Worm (Caenorhabditis elegans): ENCODE measurements around the gene twk-40.

The twk-40 gene

DNA sequence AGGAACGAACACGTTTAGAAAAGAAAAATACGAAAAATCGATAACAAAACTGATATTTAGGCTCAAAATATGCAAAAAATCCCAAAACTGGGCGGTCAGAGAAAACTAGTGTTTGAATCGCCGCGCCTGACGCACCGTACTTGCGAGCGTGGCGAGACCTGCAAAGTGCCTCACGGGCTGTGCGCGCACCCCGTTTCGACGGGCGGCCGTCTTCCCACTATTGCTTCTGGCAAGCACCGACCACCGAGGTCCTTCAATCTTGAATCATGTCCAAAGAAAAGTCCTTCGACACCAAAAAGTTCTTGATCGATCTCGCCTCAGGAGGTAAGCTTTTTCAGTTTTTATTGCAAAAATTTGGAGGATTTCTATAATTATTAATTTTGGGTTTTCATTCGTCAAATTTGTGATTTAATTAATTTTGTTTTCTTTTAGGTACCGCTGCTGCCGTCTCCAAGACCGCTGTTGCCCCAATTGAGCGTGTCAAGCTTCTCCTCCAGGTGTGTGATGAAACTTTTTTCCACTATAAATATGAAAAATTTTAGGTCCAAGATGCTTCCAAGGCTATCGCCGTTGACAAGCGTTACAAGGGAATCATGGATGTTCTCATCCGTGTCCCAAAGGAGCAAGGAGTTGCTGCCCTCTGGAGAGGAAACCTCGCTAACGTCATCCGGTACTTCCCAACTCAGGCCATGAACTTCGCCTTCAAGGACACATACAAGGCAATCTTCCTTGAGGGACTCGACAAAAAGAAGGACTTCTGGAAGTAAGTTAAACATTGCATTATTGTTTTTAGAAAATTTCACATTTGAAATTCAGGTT, 29.1 kb downstream of the twk-40 start, which contains the start of gene ant-1.1 (continued):
- TF ChIP-seq chd-7 (tag; optimal IDR thresholded peaks at IDR 0.05) (peak; percentile 66), sea-2 (GFP tag; IDR thresholded peaks at IDR 0.05) (no peak), B0336.3 (GFP tag; IDR thresholded peaks at IDR 0.05) (peak; percentile 72; the same call in 1 of the 2 replicates), K11D2.4 (GFP tag; IDR thresholded peaks at IDR 0.05) (peak; percentile 83), egl-44 (GFP tag; IDR thresholded peaks at IDR 0.05) (no peak), Y67H2A.10 (GFP tag; conservative IDR thresholded peaks at IDR 0.05) (peak; percentile 84), ceh-100 (GFP tag; IDR thresholded peaks at IDR 0.05) (peak; percentile 74), F57A8.1 (GFP tag; optimal IDR thresholded peaks at IDR 0.05) (no peak), lin-35 (GFP tag; optimal IDR thresholded peaks at IDR 0.05) (peak; percentile 13 to 96 (median 66)), ztf-6 (GFP tag; IDR thresholded peaks at IDR 0.05) (0 out of 2 replicates have a peak, but pooled peaks have one; percentile 38), repo-1 (tag; optimal IDR thresholded peaks at IDR 0.05) (peak; percentile 61), ztf-3 (GFP tag; optimal IDR thresholded peaks at IDR 0.05) (no peak), Y53G8AR.9 (GFP tag; conservative IDR thresholded peaks at IDR 0.05) (peak; percentile 95), dpl-1 (GFP tag; optimal IDR thresholded peaks at IDR 0.05) (peak; percentile 86), ztf-25 (GFP tag; IDR thresholded peaks at IDR 0.05) (0 out of 2 replicates have a peak, but pooled peaks have one; percentile 24), K12H6.12 (tag; optimal IDR thresholded peaks at IDR 0.05) (peak; percentile 85), snpc-3.4 (tag; optimal IDR thresholded peaks at IDR 0.05) (peak; percentile 77), snpc-1.3 (tag; optimal IDR thresholded peaks at IDR 0.05; ENCODE audit: insufficient read depth) (peak; percentile 84), egrh-3 (GFP tag; IDR thresholded peaks at IDR 0.05) (peak; percentile 88)

DNA sequence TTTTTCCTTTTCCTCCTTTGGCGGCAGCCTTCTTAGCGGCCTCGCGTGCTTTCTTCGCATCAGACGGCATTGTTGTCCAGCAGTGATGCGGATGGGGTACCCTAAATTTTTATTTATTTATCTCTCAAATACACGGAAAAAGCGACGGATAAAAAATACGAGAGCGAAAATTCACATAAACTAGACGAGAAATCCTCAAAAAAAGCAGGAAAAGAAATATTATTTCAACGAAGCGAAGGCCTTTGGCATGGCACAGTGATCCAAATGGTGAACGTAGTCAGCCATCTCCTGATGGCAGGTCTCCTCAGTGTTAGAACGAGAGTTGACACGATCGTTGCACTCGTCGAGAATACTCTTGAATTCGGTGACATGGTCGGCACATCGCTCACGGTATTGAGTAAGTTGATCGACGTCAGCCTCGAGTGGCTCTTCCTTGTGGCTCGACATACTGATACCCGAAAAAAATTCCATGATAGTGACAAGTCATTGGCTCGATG, 30.1 kb downstream of the twk-40 start, which contains the start of the genes abcf-2 and T27E9.2:
TSS of gene abcf-2 (minus strand) at position 101 of the 497 bp plus-strand sequence.
TSS of gene T27E9.2 (minus strand) at position 447 of the 497 bp plus-strand sequence.
- TF ChIP-seq hmg-1.2 (GFP tag; IDR thresholded peaks at IDR 0.05) (0 out of 2 replicates have a peak, but pooled peaks have one; percentile 6), cebp-1 (GFP tag; IDR thresholded peaks at IDR 0.05) (no peak), cebp-1 (tag; optimal IDR thresholded peaks at IDR 0.05) (peak; percentile 29), ceh-58 (GFP tag; IDR thresholded peaks at IDR 0.05) (no peak), lag-1 (GFP tag; IDR thresholded peaks at IDR 0.05) (no peak), pbrm-1 (GFP tag; IDR thresholded peaks at IDR 0.05) (0 out of 2 replicates have a peak, but pooled peaks have one; percentile 31), K12H6.12 (tag; optimal IDR thresholded peaks at IDR 0.05) (no peak), lsl-1 (GFP tag; optimal IDR thresholded peaks at IDR 0.05) (peak; percentile 16), hsf-1 (GFP tag; IDR thresholded peaks at IDR 0.05) (0 out of 2 replicates have a peak, but pooled peaks have one; percentile 26)

DNA sequence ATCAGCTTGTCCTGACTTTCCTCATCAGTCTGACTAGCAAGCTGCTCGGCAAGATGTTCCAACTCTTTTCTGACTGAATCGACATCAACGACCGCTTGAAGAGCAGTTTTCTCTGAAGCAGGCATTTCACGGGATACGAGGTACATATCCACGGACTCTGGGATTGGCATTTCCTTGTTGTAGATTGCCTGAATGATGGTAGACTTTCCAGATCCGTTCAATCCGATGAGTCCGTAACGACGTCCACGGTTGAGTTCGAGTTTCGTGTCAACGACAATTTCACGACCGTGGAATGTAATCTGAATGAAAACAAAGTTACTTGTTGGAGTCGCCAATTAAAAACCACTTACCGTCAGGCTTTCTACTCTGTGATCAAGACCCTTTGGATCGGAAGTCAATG, 30.7 kb downstream of the twk-40 start:
- TF ChIP-seq madf-3 (GFP tag; IDR thresholded peaks at IDR 0.05) (0 out of 2 replicates have a peak, but pooled peaks have one; percentile 19), mes-4 (tag; optimal IDR thresholded peaks at IDR 0.05) (no peak)

DNA sequence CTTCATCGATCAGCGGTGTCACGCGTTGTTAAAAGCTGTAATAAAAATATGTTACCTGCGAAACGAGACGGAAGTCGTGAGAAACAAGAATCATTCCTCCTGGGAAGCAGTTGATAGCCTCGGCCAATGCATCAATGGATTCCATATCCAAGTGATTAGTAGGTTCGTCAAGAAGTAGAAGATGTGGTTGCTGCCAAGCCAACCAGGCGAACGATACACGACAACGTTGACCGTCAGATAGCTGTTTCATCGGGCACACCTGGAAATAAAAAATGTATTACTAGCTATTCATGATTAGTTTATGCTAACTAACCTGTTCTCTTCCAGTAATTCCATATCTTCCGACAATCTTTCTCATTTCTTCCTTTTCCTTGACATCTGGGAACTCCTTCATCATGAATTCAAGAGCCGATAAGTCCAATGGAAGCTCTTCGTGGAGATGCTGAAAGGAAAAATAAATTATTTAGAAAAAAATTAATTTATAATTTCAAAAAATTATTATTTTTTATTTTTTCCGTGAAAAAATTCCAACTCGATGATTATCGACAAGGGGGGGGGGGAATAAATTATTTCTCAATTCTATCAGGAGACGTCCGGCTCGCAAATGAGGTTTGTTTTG, 33.2 kb downstream of the twk-40 start, which contains the start of gene tag-164:
TSS of gene tag-164 (plus strand) at position 569 of the 619 bp plus-strand sequence.
- TF ChIP-seq T26A5.8 (tag; optimal IDR thresholded peaks at IDR 0.05) (no peak), F33H1.4 (GFP tag; IDR thresholded peaks at IDR 0.05) (no peak), D2030.7 (GFP tag; IDR thresholded peaks at IDR 0.05) (no peak), unc-62 (GFP tag; optimal IDR thresholded peaks at IDR 0.05) (no peak), hmg-1.2 (GFP tag; IDR thresholded peaks at IDR 0.05) (no peak)
